Fruit fly (Drosophila melanogaster): Measurements from ENCODE around the gene CG31106.

- no peak for TF ChIP-seq YL-1 (GFP tag; optimal IDR thresholded peaks at IDR 0.05)
- no peak for TF ChIP-seq pho (GFP tag; optimal IDR thresholded peaks at IDR 0.05)
- TF ChIP-seq ap (GFP tag; IDR thresholded peaks at IDR 0.05) = no peak
- no peak for TF ChIP-seq hth (optimal IDR thresholded peaks at IDR 0.05)
- TF ChIP-seq Xbp1 (GFP tag; optimal IDR thresholded peaks at IDR 0.05) = no peak
- TF ChIP-seq CG7372 (GFP tag; IDR thresholded peaks at IDR 0.05) = no peak
- no peak for TF ChIP-seq slbo (GFP tag; IDR thresholded peaks at IDR 0.05)
- no peak for TF ChIP-seq CG7357 (GFP tag; IDR thresholded peaks at IDR 0.05)
Observed at dm6 chr3R:25219018-25219417, 2.9 kb downstream of the CG31106 start, which contains the start of gene CG31103.

Measured in whole organism, embryonic.